Worm (Caenorhabditis elegans): ENCODE data around the gene Y43E12A.3.

ce11 chrIV:11001614-11002013 lies 13.9 kb downstream of the Y43E12A.3 start, which contains the start of gene F13H10.9:
- no peak for TF ChIP-seq ceh-63 (GFP tag; optimal IDR thresholded peaks at IDR 0.05)
- no peak for TF ChIP-seq egl-13 (tag; optimal IDR thresholded peaks at IDR 0.05)

All from whole organism, L1 larva.